Worm (Caenorhabditis elegans) whole organism, L4 larva: ENCODE results near the gene nhr-183.
A peak's percentile ranks its signal among the peaks of the same experiment; 100 is the strongest.

Experiments
- D1046.2 ChIP-seq: fragments of 200-800 bp; sonication (Bioruptor generic); IDR thresholded peaks from 2 replicates; pipeline ENCODE4 v1.3.6; 2022; ENCODE audit warnings: missing genetic modification characterization, missing compliant biosample characterization
- ZK546.5 ChIP-seq, 2 experiments: sonication (generic microtip); optimal IDR thresholded peaks; 2 replicates each; lab custom pipeline; 2017; ENCODE audit warnings: missing biosample characterization in 2 of 2, missing genetic modification characterization in 2 of 2
- aha-1 ChIP-seq: fragments of 150-350 bp; peaks from one replicate; lab custom pipeline; 2014; ENCODE audit warnings: missing biosample characterization, missing genetic modification characterization
- arid-1 ChIP-seq: fragments of 200-800 bp; sonication (Bioruptor generic); conservative IDR thresholded peaks from 2 replicates; pipeline ENCODE4 v1.3.6; 2022; ENCODE audit warnings: missing genetic modification reagents, missing genetic modification characterization, missing compliant biosample characterization
- ceh-20 ChIP-seq: fragments of 200-800 bp; sonication (Bioruptor generic); IDR thresholded peaks from 2 replicates; pipeline ENCODE4 v1.3.6; 2022; ENCODE audit warnings: missing genetic modification reagents, missing genetic modification characterization, missing compliant biosample characterization
- ceh-44 ChIP-seq: fragments of 200-800 bp; sonication (Bioruptor generic); IDR thresholded peaks from 2 replicates; pipeline ENCODE4 v1.3.6; 2022; ENCODE audit warnings: missing genetic modification reagents, missing genetic modification characterization, missing compliant biosample characterization
- daf-12 ChIP-seq: fragments of 150-350 bp; optimal IDR thresholded peaks from 2 replicates; lab custom pipeline; 2014; ENCODE audit warnings: missing biosample characterization, missing genetic modification reagents, missing genetic modification characterization
- daf-16 ChIP-seq, 3 experiments: sonication (generic microtip); optimal IDR thresholded peaks; 2 replicates each; lab custom pipeline; 2016 to 2017; ENCODE audit warnings: missing genetic modification characterization in 3 of 3, missing genetic modification reagents in 3 of 3, mild to moderate bottlenecking in 2 of 3, missing compliant biosample characterization in 2 of 3, missing biosample characterization in 1 of 3, moderate library complexity in 1 of 3
- daf-19 ChIP-seq: fragments of 200-800 bp; sonication (Bioruptor generic); conservative IDR thresholded peaks from 2 replicates; pipeline ENCODE4 v1.3.6; 2022; ENCODE audit warnings: missing genetic modification characterization, missing compliant biosample characterization
- dve-1 ChIP-seq: sonication (generic microtip); optimal IDR thresholded peaks from 2 replicates; lab custom pipeline; 2017; ENCODE audit warnings: antibody characterized with exemption, mild to moderate bottlenecking, missing genetic modification characterization, missing compliant biosample characterization; ENCODE audit not compliant: insufficient read depth
- hlh-30 ChIP-seq: sonication (generic microtip); optimal IDR thresholded peaks from 2 replicates; lab custom pipeline; 2017; ENCODE audit warnings: antibody characterized with exemption, mild to moderate bottlenecking, missing genetic modification characterization, missing compliant biosample characterization; ENCODE audit not compliant: insufficient read depth
- hmg-1.1 ChIP-seq: fragments of 200-800 bp; sonication (Bioruptor generic); IDR thresholded peaks from 2 replicates; pipeline ENCODE4 v1.3.6; 2022; ENCODE audit warnings: missing genetic modification reagents, missing genetic modification characterization, missing compliant biosample characterization
- lin-1 ChIP-seq: fragments of 200-800 bp; sonication (Bioruptor generic); IDR thresholded peaks from 2 replicates; pipeline ENCODE4 v1.3.6; 2022; ENCODE audit warnings: missing genetic modification reagents, missing genetic modification characterization, missing compliant biosample characterization
- lin-39 ChIP-seq: fragments of 150-350 bp; optimal IDR thresholded peaks from 2 replicates; lab custom pipeline; 2014; ENCODE audit warnings: missing biosample characterization, missing genetic modification reagents, missing genetic modification characterization
- mes-2 ChIP-seq: sonication (generic microtip); optimal IDR thresholded peaks from 2 replicates; lab custom pipeline; 2016; ENCODE audit warnings: missing genotype, mild to moderate bottlenecking, missing genetic modification characterization, missing compliant biosample characterization; ENCODE audit not compliant: poor library complexity, severe bottlenecking
- nhr-28 ChIP-seq: fragments of 150-350 bp; optimal IDR thresholded peaks from 2 replicates; lab custom pipeline; 2014; ENCODE audit warnings: missing biosample characterization, missing genetic modification characterization
- nhr-6 ChIP-seq: fragments of 150-350 bp; optimal IDR thresholded peaks from 2 replicates; lab custom pipeline; 2014; ENCODE audit warnings: missing biosample characterization, missing genetic modification characterization
- pha-4 ChIP-seq, 2 experiments: fragments of 150-350 bp in 1 of 2; fragments of 200-800 bp in 1 of 2; sonication (Bioruptor generic) in 1 of 2; IDR thresholded peaks in 1 of 2; optimal IDR thresholded peaks in 1 of 2; 2 replicates each; pipeline versions ENCODE4 v1.3.6 to Lab custom; 2014 to 2022; ENCODE audit warnings: missing genetic modification characterization in 2 of 2, missing genetic modification reagents in 2 of 2, missing biosample characterization in 1 of 2, missing compliant biosample characterization in 1 of 2
- saeg-2 ChIP-seq: fragments of 200-800 bp; sonication (Bioruptor generic); IDR thresholded peaks from 2 replicates; pipeline ENCODE4 v1.3.6; 2022; ENCODE audit warnings: missing genetic modification reagents, missing genetic modification characterization, missing compliant biosample characterization
- snpc-4 ChIP-seq: fragments of 150-350 bp; optimal IDR thresholded peaks from 2 replicates; lab custom pipeline; 2014; ENCODE audit warnings: missing biosample characterization, missing genetic modification characterization
- spr-1 ChIP-seq: sonication (generic microtip); optimal IDR thresholded peaks from 2 replicates; lab custom pipeline; 2016; ENCODE audit warnings: mild to moderate bottlenecking, missing genetic modification characterization, missing compliant biosample characterization
- tag-97 ChIP-seq: fragments of 200-800 bp; sonication (Bioruptor generic); IDR thresholded peaks from 2 replicates; pipeline ENCODE4 v1.3.6; 2022; ENCODE audit warnings: missing genetic modification characterization, missing compliant biosample characterization
- vab-7 ChIP-seq: fragments of 200-800 bp; sonication (Bioruptor generic); IDR thresholded peaks from 2 replicates; pipeline ENCODE4 v1.3.6; 2022; ENCODE audit warnings: missing genetic modification reagents, missing genetic modification characterization, missing compliant biosample characterization
- zfp-2 ChIP-seq: sonication (generic microtip); optimal IDR thresholded peaks from 2 replicates; lab custom pipeline; 2016; ENCODE audit warnings: mild to moderate bottlenecking, missing genetic modification characterization, missing compliant biosample characterization
- zip-11 ChIP-seq: fragments of 200-800 bp; sonication (Bioruptor generic); IDR thresholded peaks from 2 replicates; pipeline ENCODE4 v1.3.6; 2022; ENCODE audit warnings: missing genetic modification characterization, missing compliant biosample characterization
- ztf-7 ChIP-seq: fragments of 150-350 bp; optimal IDR thresholded peaks from 2 replicates; lab custom pipeline; 2014; ENCODE audit warnings: missing biosample characterization, missing genetic modification characterization

The nhr-183 gene

ce11 chrV:2218803-2219202, 45.6 kb downstream of the nhr-183 start, which contains the start of gene nhr-56 (continued):
- TF ChIP-seq lin-39 (tag; lab: Kevin White, UChicago) (no peak), hmg-1.1 (GFP tag; lab: Robert Waterston, UW) (no peak)

DNA sequence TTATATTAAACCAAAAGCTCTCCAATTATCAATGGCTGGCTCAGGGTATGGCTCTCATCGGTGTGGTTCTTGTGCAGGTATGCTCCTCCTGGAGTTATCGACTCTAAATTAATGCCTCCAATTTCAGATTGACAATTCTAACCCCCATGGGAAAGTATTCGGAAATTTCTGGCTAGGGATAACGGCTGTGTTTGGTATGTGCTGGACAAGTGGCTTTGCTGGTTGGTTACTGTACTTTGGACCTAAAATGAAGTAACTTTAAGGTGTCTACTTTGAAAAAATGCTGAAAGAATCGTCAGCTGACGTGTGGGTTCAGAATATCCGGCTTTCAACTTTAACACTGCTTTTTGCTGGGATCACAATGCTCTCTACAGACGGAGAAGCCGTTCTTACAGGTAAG, 47.5 kb downstream of the nhr-183 start:
- TF ChIP-seq D1046.2 (GFP tag; lab: Robert Waterston, UW) (0 out of 2 replicates have a peak, but pooled peaks have one; percentile 23), aha-1 (tag; lab: Kevin White, UChicago) (peak; percentile 91), lin-1 (GFP tag; lab: Robert Waterston, UW) (no peak)

ce11 chrV:2215352-2215751, 49.1 kb downstream of the nhr-183 start, which contains the start of gene nstp-8:
nstp-8 (plus strand) TSS chrV:2215652.
- TF ChIP-seq saeg-2 (GFP tag; lab: Robert Waterston, UW), result no peak
- no peak for TF ChIP-seq tag-97 (GFP tag; lab: Robert Waterston, UW)
- no peak for TF ChIP-seq daf-19 (GFP tag; lab: Robert Waterston, UW)
- no peak for TF ChIP-seq arid-1 (GFP tag; lab: Robert Waterston, UW)
- TF ChIP-seq ZK546.5 (tag; optimal IDR thresholded peaks at IDR 0.05; lab: Kevin White, UChicago), result no peak
- no peak for TF ChIP-seq ceh-44
- TF ChIP-seq daf-12, result no peak
- no peak for TF ChIP-seq zfp-2 (tag; lab: Kevin White, UChicago)
- TF ChIP-seq spr-1, result no peak
- no peak for TF ChIP-seq vab-7 (GFP tag; lab: Robert Waterston, UW)
- TF ChIP-seq ceh-20, result no peak
- TF ChIP-seq zip-11, result no peak

DNA sequence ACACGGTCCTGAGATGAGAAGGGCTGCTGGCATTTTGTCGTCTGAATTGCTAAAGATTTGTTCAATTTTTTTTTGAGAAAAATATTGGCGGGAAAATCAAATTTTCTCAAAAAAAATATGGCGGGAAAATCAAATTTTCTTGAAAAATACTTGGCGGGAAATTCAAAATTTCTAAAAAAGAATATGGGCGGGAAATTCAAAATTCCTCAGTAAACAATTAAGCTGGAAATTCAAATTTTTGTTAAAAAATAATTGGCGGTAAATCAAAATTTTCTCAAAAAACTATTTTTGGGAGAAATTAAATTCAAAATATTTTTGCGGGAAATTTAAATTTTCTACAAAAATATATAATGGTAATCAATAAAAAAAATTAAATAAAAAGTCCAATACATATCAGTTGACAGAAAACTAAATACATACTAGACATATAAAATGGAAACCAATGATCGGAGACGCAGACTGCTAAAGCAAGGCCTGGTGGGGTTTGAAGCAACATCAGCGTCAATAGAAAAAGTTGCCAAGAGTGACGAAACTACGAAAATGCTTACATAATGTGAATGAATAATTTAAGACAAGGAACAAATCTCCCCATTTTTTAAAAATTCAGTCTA, 49.9 kb downstream of the nhr-183 start, which contains the start of gene nhr-184:
nhr-184 (minus strand) TSS at position 51 of the 611 bp plus-strand sequence.
- TF ChIP-seq hlh-30 (tag; lab: Kevin White, UChicago) (peak; percentile 44), ztf-7 (no peak), daf-16 (GFP tag; optimal IDR thresholded peaks at IDR 0.05; lab: Kevin White, UChicago) (no peak), daf-16 (tag; optimal IDR thresholded peaks at IDR 0.05; lab: Kevin White, UChicago) (peak; percentile 81), dve-1 (tag; lab: Kevin White, UChicago) (peak; percentile 46), nhr-28 (peak; percentile 65), mes-2 (peak; percentile 40), nhr-6 (peak; percentile 4), pha-4 (GFP tag; IDR thresholded peaks at IDR 0.05; lab: Robert Waterston, UW) (no peak), pha-4 (tag; optimal IDR thresholded peaks at IDR 0.05; lab: Kevin White, UChicago) (peak; percentile 45), snpc-4 (tag; lab: Kevin White, UChicago) (no peak)
